Worm (Caenorhabditis elegans): ENCODE results near the gene sre-20.

sre-20 gene

DNA sequence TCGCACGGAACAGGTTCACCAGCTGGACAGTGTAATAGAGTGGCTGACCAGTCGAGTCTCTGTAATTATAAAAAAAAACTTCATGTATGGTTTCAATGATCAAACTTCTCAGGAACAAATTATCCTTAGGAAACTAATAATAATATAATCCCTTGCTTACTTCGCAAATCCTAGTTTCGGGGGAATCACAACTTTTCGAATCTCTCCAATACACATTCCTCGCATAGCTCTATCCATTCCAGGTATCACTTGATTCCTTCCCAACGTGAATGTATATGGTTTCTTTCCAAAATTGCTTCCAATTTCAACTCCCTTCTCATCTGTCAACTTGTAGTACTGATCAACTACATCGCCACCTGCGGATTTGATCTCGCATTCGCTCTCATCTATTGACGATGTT, 1.6 kb upstream of the sre-20 start:
- TF ChIP-seq flt-1 (GFP tag; IDR thresholded peaks at IDR 0.05) (no peak), B0310.2 (tag; optimal IDR thresholded peaks at IDR 0.05) (no peak), ama-1 (optimal IDR thresholded peaks at IDR 0.05) (no peak), tra-4 (tag; optimal IDR thresholded peaks at IDR 0.05) (no peak), hmg-4 (GFP tag; optimal IDR thresholded peaks at IDR 0.05) (no peak), ets-7 (tag; optimal IDR thresholded peaks at IDR 0.05) (no peak), scrt-1 (GFP tag; IDR thresholded peaks at IDR 0.05) (no peak), pes-1 (GFP tag; IDR thresholded peaks at IDR 0.05) (no peak)

DNA sequence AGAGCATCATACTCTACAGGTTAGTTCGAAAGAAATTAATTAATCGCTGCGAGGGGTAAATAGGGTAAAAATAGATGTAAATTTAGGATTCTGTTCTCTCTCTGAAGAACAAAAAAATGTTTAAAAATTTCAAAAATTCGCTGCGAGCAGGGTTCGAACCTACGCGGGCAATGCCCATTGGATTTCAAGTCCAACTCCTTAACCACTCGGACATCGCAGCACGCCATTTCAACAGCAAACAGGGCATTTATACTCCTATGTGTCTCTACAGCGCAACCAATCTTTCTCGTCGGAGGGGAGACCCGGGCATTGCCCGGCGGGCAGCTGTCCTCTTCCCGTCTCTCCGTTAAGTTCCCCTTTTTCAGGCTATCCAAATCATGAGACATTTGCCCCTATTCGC, 4.5 kb downstream of the sre-20 start:
- TF ChIP-seq tbx-11 (GFP tag; IDR thresholded peaks at IDR 0.05): peak; percentile 95
- peak; percentile 88 for TF ChIP-seq hnd-1 (tag; optimal IDR thresholded peaks at IDR 0.05)
- TF ChIP-seq ama-1 (optimal IDR thresholded peaks at IDR 0.05): no peak
- peak; percentile 94 for TF ChIP-seq tbx-37 (GFP tag; conservative IDR thresholded peaks at IDR 0.05)
- peak; percentile 93 for TF ChIP-seq ceh-36 (tag; optimal IDR thresholded peaks at IDR 0.05)
- TF ChIP-seq scrt-1 (GFP tag; IDR thresholded peaks at IDR 0.05): peak; percentile 98
- TF ChIP-seq F13C5.2 (tag; optimal IDR thresholded peaks at IDR 0.05): peak; percentile 88
- peak; percentile 98 for TF ChIP-seq sea-1 (GFP tag; conservative IDR thresholded peaks at IDR 0.05)
- peak; percentile 85 for TF ChIP-seq ceh-13 (GFP tag; optimal IDR thresholded peaks at IDR 0.05)
- TF ChIP-seq B0310.2 (tag; optimal IDR thresholded peaks at IDR 0.05): peak; percentile 90
- TF ChIP-seq pes-1 (GFP tag; IDR thresholded peaks at IDR 0.05): peak; percentile 97
- peak; percentile 74 for TF ChIP-seq tra-4 (tag; optimal IDR thresholded peaks at IDR 0.05)
- peak; percentile 80 for TF ChIP-seq hmbx-1 (tag; optimal IDR thresholded peaks at IDR 0.05)
- TF ChIP-seq aly-1 (tag; optimal IDR thresholded peaks at IDR 0.05): peak; percentile 90
- TF ChIP-seq ets-7 (tag; optimal IDR thresholded peaks at IDR 0.05): peak; percentile 77
- peak; percentile 97 for TF ChIP-seq flt-1 (GFP tag; IDR thresholded peaks at IDR 0.05)
- peak; percentile 94 for TF ChIP-seq hmg-4 (GFP tag; optimal IDR thresholded peaks at IDR 0.05)

DNA sequence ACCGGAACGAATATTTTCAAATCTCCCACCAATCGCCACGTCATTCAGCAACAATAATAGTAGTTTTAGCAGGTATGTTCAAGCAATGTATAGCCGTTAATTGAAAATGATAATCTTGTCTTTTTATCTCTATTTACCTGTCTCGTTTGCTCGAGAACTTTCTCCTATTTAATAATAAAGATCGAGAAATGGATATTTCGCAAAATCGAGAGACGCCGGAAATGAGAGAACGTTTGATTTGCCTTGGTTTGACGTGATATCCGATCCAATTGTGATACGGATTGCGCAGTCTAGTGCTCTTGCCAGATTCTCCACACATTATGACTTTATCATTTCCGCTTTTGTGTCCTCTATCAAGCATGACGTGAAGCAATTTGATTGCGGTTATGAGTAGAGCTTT, 10.9 kb downstream of the sre-20 start:
- no peak for TF ChIP-seq scrt-1 (GFP tag; IDR thresholded peaks at IDR 0.05)
- no peak for TF ChIP-seq tbx-37 (GFP tag; conservative IDR thresholded peaks at IDR 0.05)

DNA sequence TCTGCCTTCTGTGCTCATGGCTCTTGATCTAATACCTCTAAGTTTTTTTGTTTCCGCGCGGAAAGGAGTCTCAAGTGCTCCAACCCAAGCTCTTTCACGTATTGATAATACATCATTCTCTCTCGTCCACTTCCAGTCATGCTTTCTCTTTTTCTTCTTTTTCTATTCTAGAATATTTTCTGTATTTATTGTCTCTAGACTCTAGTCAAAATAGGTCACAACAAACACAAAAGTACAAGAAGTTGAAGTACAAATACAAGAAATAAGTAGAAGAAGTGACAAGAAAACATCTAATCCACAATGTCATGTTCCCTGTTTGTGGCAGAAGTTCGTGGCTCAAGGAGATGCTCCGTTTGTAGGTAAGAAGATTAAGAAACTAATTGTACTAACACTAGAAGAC, 11.5 kb downstream of the sre-20 start, which contains the start of gene ZC455.1:
Gene ZC455.1, plus strand, starts transcription at position 301 of the 400 bp plus-strand sequence.
- TF ChIP-seq tbx-37 (GFP tag; conservative IDR thresholded peaks at IDR 0.05) (no peak), sea-1 (GFP tag; conservative IDR thresholded peaks at IDR 0.05) (no peak), pes-1 (GFP tag; IDR thresholded peaks at IDR 0.05) (no peak), hnd-1 (tag; optimal IDR thresholded peaks at IDR 0.05) (no peak), tbx-11 (GFP tag; IDR thresholded peaks at IDR 0.05) (no peak), aly-1 (tag; optimal IDR thresholded peaks at IDR 0.05) (no peak), hmg-4 (GFP tag; optimal IDR thresholded peaks at IDR 0.05) (no peak), ceh-13 (GFP tag; optimal IDR thresholded peaks at IDR 0.05) (no peak), scrt-1 (GFP tag; IDR thresholded peaks at IDR 0.05) (no peak), tra-4 (tag; optimal IDR thresholded peaks at IDR 0.05) (no peak)

DNA sequence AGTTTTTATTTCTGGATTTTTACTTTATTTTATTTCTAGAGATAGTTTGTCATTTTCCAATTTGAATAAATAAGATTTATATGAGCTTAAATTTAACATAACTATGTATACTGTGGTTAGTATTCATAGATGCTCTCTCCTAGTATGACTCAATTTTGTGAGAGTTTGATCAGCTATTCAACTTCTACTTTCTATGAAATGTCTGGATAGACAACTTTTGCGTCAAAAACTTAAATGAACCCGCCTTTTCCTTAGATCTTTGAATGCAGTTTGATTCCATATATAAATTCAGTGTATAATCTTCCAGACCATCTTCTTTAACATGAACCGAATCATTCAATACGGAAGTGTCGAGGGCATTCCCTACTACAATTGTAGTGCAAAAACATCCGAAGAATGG, 15.8 kb downstream of the sre-20 start, which contains the start of gene srt-43:
Gene srt-43, plus strand, starts transcription at position 301 of the 400 bp plus-strand sequence.
- TF ChIP-seq ama-1 (optimal IDR thresholded peaks at IDR 0.05) (no peak), sea-1 (GFP tag; conservative IDR thresholded peaks at IDR 0.05) (no peak), ceh-13 (GFP tag; optimal IDR thresholded peaks at IDR 0.05) (no peak), hmbx-1 (tag; optimal IDR thresholded peaks at IDR 0.05) (no peak), tbx-11 (GFP tag; IDR thresholded peaks at IDR 0.05) (no peak), B0310.2 (tag; optimal IDR thresholded peaks at IDR 0.05) (no peak), tbx-37 (GFP tag; conservative IDR thresholded peaks at IDR 0.05) (no peak), F13C5.2 (tag; optimal IDR thresholded peaks at IDR 0.05) (no peak), tra-4 (tag; optimal IDR thresholded peaks at IDR 0.05) (no peak), aly-1 (tag; optimal IDR thresholded peaks at IDR 0.05) (no peak), flt-1 (GFP tag; IDR thresholded peaks at IDR 0.05) (no peak), ceh-36 (tag; optimal IDR thresholded peaks at IDR 0.05) (no peak), pes-1 (GFP tag; IDR thresholded peaks at IDR 0.05) (no peak)

DNA sequence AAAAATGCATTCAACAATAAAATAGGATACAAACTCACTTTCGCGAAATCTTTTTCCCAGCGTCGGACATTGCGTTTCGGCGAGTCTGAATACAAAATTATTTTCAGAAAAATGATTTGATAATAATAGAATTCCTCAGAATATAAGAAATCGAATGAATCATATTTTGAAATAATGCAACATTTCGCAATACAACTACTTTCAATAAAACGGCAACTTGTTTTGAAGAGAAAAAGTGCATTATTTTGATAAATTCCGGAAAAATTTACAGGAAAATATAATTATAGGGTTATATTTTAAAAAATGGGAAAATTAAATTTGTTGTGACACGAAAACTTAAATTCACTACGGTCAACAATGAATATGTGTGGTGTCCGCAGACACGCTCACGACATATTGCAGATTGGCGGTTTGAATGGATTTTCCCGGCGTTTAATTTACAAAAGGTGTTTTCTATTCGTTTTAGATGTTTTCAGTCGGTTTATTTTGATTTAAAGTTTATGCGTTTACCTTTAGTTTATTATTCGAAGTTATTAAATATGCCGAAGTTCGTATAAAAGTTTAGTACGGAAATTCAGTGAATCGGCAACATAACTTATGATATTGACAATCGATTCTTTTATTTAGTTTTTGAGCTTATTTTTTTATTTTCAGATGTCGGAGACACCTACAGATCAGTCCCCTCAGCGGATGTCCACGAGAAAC, 21.3 kb downstream of the sre-20 start, which contains the start of the genes abcf-1 and scc-3:
Gene abcf-1, minus strand, starts transcription at position 85 of the 705 bp plus-strand sequence.
Gene scc-3, plus strand, starts transcription at position 655 of the 705 bp plus-strand sequence.
- TF ChIP-seq tbx-11 (GFP tag; IDR thresholded peaks at IDR 0.05) (no peak), ets-7 (tag; optimal IDR thresholded peaks at IDR 0.05) (no peak), scrt-1 (GFP tag; IDR thresholded peaks at IDR 0.05) (no peak), ceh-36 (tag; optimal IDR thresholded peaks at IDR 0.05) (no peak), hmbx-1 (tag; optimal IDR thresholded peaks at IDR 0.05) (no peak), F13C5.2 (tag; optimal IDR thresholded peaks at IDR 0.05) (peak; percentile 20), pes-1 (GFP tag; IDR thresholded peaks at IDR 0.05) (no peak), ama-1 (optimal IDR thresholded peaks at IDR 0.05) (no peak), tbx-37 (GFP tag; conservative IDR thresholded peaks at IDR 0.05) (no peak)

DNA sequence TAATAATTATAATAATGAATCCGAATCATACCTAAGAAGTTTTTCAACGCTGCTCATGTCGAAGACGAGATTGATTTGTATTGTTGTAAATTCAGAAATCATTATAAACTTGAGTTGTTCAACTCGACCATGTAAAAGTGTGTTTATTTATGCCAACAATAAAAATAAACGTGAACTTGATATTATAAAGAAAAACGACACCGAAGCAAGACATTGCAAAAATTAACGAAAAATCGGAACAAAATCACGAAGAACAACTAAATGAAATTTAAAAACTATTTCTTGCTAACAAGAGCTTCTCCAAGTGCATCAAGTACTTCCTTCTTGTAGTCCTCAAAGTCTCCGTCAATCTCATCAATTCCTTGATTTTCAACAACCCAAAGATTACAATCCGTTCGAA, 23.8 kb downstream of the sre-20 start, which contains the start of gene F18E2.15:
Gene F18E2.15, minus strand, starts transcription at position 101 of the 400 bp plus-strand sequence.
- TF ChIP-seq ceh-36 (tag; optimal IDR thresholded peaks at IDR 0.05) (no peak), ceh-13 (GFP tag; optimal IDR thresholded peaks at IDR 0.05) (no peak), sea-1 (GFP tag; conservative IDR thresholded peaks at IDR 0.05) (no peak)

DNA sequence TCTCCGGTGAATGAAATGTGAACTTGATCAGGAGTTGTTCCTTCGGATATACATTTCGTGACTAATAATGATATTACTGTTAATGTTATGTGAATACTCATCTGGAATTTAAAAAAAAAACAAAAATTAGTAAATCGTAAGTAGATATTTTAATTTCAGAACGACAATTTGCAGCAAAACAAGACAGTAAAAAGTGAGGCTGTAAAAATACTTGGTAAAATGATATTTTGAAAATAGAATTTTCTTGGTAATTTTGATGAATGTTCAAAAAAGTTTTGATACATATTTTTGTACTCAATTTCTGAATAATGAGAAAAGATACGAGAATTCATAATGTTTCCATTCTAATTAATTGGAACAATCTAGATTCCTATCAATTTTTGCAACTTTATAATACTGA, 25.1 kb downstream of the sre-20 start, which contains the start of gene papl-1:
Gene papl-1, minus strand, starts transcription at position 101 of the 400 bp plus-strand sequence.
- TF ChIP-seq sea-1 (GFP tag; conservative IDR thresholded peaks at IDR 0.05) (no peak), ama-1 (optimal IDR thresholded peaks at IDR 0.05) (no peak), F13C5.2 (tag; optimal IDR thresholded peaks at IDR 0.05) (no peak), ets-7 (tag; optimal IDR thresholded peaks at IDR 0.05) (no peak), tra-4 (tag; optimal IDR thresholded peaks at IDR 0.05) (no peak), hmg-4 (GFP tag; optimal IDR thresholded peaks at IDR 0.05) (no peak), scrt-1 (GFP tag; IDR thresholded peaks at IDR 0.05) (no peak), aly-1 (tag; optimal IDR thresholded peaks at IDR 0.05) (no peak), flt-1 (GFP tag; IDR thresholded peaks at IDR 0.05) (no peak), tbx-11 (GFP tag; IDR thresholded peaks at IDR 0.05) (no peak), ceh-13 (GFP tag; optimal IDR thresholded peaks at IDR 0.05) (no peak), hnd-1 (tag; optimal IDR thresholded peaks at IDR 0.05) (no peak), hmbx-1 (tag; optimal IDR thresholded peaks at IDR 0.05) (no peak), B0310.2 (tag; optimal IDR thresholded peaks at IDR 0.05) (no peak)
